Worm (Caenorhabditis elegans) whole organism, young adult: Measurements from ENCODE around the gene Y66D12A.7.

ENCODE experiments used
- B0019.2 ChIP-seq: fragments of 200-800 bp; sonication (Bioruptor generic); conservative IDR thresholded peaks from 2 replicates; pipeline ENCODE4 v1.3.6; 2022; ENCODE audit warnings: missing genetic modification reagents, missing genetic modification characterization, missing compliant biosample characterization
- B0261.1 ChIP-seq: sonication (generic microtip); optimal IDR thresholded peaks from 2 replicates; lab custom pipeline; 2016; ENCODE audit warnings: mild to moderate bottlenecking, missing genetic modification characterization, moderate library complexity, missing compliant biosample characterization
- D2030.7 ChIP-seq: fragments of 200-800 bp; sonication (Bioruptor generic); IDR thresholded peaks from 2 replicates; pipeline ENCODE4 v1.3.6; 2022; ENCODE audit warnings: missing genetic modification reagents, missing genetic modification characterization, missing compliant biosample characterization
- F33H1.4 ChIP-seq: fragments of 200-800 bp; sonication (Bioruptor generic); IDR thresholded peaks from 2 replicates; pipeline ENCODE4 v1.3.6; 2022; ENCODE audit warnings: missing genetic modification reagents, missing genetic modification characterization, missing compliant biosample characterization
- F55B11.4 ChIP-seq: sonication (generic microtip); optimal IDR thresholded peaks from 2 replicates; lab custom pipeline; 2016; ENCODE audit warnings: missing compliant biosample characterization, missing genetic modification characterization, borderline replicate concordance; ENCODE audit not compliant: insufficient read depth
- T26A5.8 ChIP-seq: sonication (generic microtip); optimal IDR thresholded peaks from 2 replicates; lab custom pipeline; 2016; ENCODE audit warnings: missing genetic modification characterization, missing compliant biosample characterization
- Y53G8AR.9 ChIP-seq: fragments of 200-800 bp; sonication (Bioruptor generic); conservative IDR thresholded peaks from 2 replicates; pipeline ENCODE4 v1.3.6; 2022; ENCODE audit warnings: missing genetic modification reagents, missing genetic modification characterization, missing compliant biosample characterization
- Y56A3A.18 ChIP-seq: fragments of 200-800 bp; sonication (Bioruptor generic); IDR thresholded peaks from 2 replicates; pipeline ENCODE4 v1.3.6; 2022; ENCODE audit warnings: missing genetic modification reagents, missing genetic modification characterization, missing compliant biosample characterization
- Y79H2A.3 ChIP-seq: fragments of 200-800 bp; sonication (Bioruptor generic); conservative IDR thresholded peaks from 2 replicates; pipeline ENCODE4 v1.3.6; 2022; ENCODE audit warnings: missing genetic modification reagents, missing genetic modification characterization, missing compliant biosample characterization
- Y95B8A.8 ChIP-seq: fragments of 200-800 bp; sonication (Bioruptor generic); IDR thresholded peaks from 2 replicates; pipeline ENCODE4 v1.3.6; 2022; ENCODE audit warnings: missing genetic modification reagents, missing genetic modification characterization, missing compliant biosample characterization
- aptf-3 ChIP-seq: fragments of 200-800 bp; sonication (Bioruptor generic); IDR thresholded peaks from 2 replicates; pipeline ENCODE4 v1.3.6; 2022; ENCODE audit warnings: missing genetic modification characterization, missing compliant biosample characterization
- athp-1 ChIP-seq: sonication (generic microtip); optimal IDR thresholded peaks from 2 replicates; lab custom pipeline; 2017; ENCODE audit warnings: mild to moderate bottlenecking, missing genetic modification characterization, missing compliant biosample characterization
- attf-3 ChIP-seq: fragments of 200-800 bp; sonication (Bioruptor generic); conservative IDR thresholded peaks from 2 replicates; pipeline ENCODE4 v1.3.6; 2022; ENCODE audit warnings: missing genetic modification reagents, missing genetic modification characterization, missing compliant biosample characterization
- attf-5 ChIP-seq: fragments of 200-800 bp; sonication (Bioruptor generic); optimal IDR thresholded peaks from 2 replicates; lab custom pipeline; 2018; ENCODE audit warnings: mild to moderate bottlenecking, missing genetic modification characterization, missing compliant biosample characterization
- ccch-3 ChIP-seq: fragments of 200-800 bp; sonication (Bioruptor generic); optimal IDR thresholded peaks from 2 replicates; lab custom pipeline; 2018; ENCODE audit warnings: mild to moderate bottlenecking, missing genetic modification characterization, missing compliant biosample characterization
- cebp-1 ChIP-seq, 2 experiments: fragments of 200-800 bp in 1 of 2; sonication (Bioruptor generic) in 1 of 2; sonication (generic microtip) in 1 of 2; IDR thresholded peaks in 1 of 2; optimal IDR thresholded peaks in 1 of 2; 2 replicates each; pipeline versions ENCODE4 v1.3.6 to Lab custom; 2017 to 2022; ENCODE audit warnings: missing compliant biosample characterization in 2 of 2, missing genetic modification characterization in 2 of 2, mild to moderate bottlenecking in 1 of 2, missing genetic modification reagents in 1 of 2, moderate library complexity in 1 of 2
- ceh-27 ChIP-seq: fragments of 200-800 bp; sonication (Bioruptor generic); optimal IDR thresholded peaks from 2 replicates; lab custom pipeline; 2018; ENCODE audit warnings: mild to moderate bottlenecking, missing genetic modification characterization, moderate library complexity, missing compliant biosample characterization
- ceh-79 ChIP-seq: sonication (generic microtip); optimal IDR thresholded peaks from 2 replicates; lab custom pipeline; 2017; ENCODE audit warnings: mild to moderate bottlenecking, missing genetic modification characterization, missing compliant biosample characterization
- chd-7 ChIP-seq: sonication (generic microtip); optimal IDR thresholded peaks from 2 replicates; lab custom pipeline; 2016; ENCODE audit warnings: mild to moderate bottlenecking, missing genetic modification characterization, moderate library complexity, missing compliant biosample characterization
- dox-1 ChIP-seq: fragments of 200-800 bp; sonication (Bioruptor generic); IDR thresholded peaks from 2 replicates; pipeline ENCODE4 v1.3.6; 2022; ENCODE audit warnings: missing genetic modification reagents, missing genetic modification characterization, missing compliant biosample characterization
- dpff-1 ChIP-seq: sonication (generic microtip); optimal IDR thresholded peaks from 2 replicates; lab custom pipeline; 2017; ENCODE audit warnings: mild to moderate bottlenecking, missing genetic modification characterization, missing compliant biosample characterization
- ekl-4 ChIP-seq: fragments of 200-800 bp; sonication (Bioruptor generic); IDR thresholded peaks from 2 replicates; pipeline ENCODE4 v1.3.6; 2022; ENCODE audit warnings: missing genetic modification reagents, missing genetic modification characterization, missing compliant biosample characterization
- ets-4 ChIP-seq: fragments of 200-800 bp; sonication (Bioruptor generic); optimal IDR thresholded peaks from 2 replicates; lab custom pipeline; 2018; ENCODE audit warnings: mild to moderate bottlenecking, missing genetic modification characterization, missing compliant biosample characterization
- him-1 ChIP-seq: sonication (generic microtip); optimal IDR thresholded peaks from 2 replicates; lab custom pipeline; 2016; ENCODE audit warnings: missing genotype, missing genetic modification reagents, missing genetic modification characterization, missing compliant biosample characterization
- hlh-26 ChIP-seq: fragments of 200-800 bp; sonication (Bioruptor generic); conservative IDR thresholded peaks from 2 replicates; pipeline ENCODE4 v1.3.6; 2022; ENCODE audit warnings: missing genetic modification reagents, missing genetic modification characterization, missing compliant biosample characterization
- hmg-20 ChIP-seq: fragments of 200-800 bp; sonication (Bioruptor generic); IDR thresholded peaks from 2 replicates; pipeline ENCODE4 v1.3.6; 2022; ENCODE audit warnings: missing genetic modification reagents, missing genetic modification characterization, missing compliant biosample characterization
- hsf-1 ChIP-seq: fragments of 200-800 bp; sonication (Bioruptor generic); IDR thresholded peaks from 2 replicates; pipeline ENCODE4 v1.3.6; 2022; ENCODE audit warnings: missing genetic modification reagents, missing genetic modification characterization, missing compliant biosample characterization
- let-526 ChIP-seq: fragments of 200-800 bp; sonication (Bioruptor generic); IDR thresholded peaks from 2 replicates; pipeline ENCODE4 v1.3.6; 2022; ENCODE audit warnings: missing genetic modification reagents, missing genetic modification characterization, missing compliant biosample characterization
- lin-26 ChIP-seq: fragments of 200-800 bp; sonication (Bioruptor generic); IDR thresholded peaks from 2 replicates; pipeline ENCODE4 v1.3.6; 2022; ENCODE audit warnings: missing genetic modification reagents, missing genetic modification characterization, missing compliant biosample characterization
- lin-54 ChIP-seq: fragments of 200-800 bp; sonication (Bioruptor generic); optimal IDR thresholded peaks from 2 replicates; lab custom pipeline; 2018; ENCODE audit warnings: mild to moderate bottlenecking, missing genetic modification characterization, missing compliant biosample characterization
- lsl-1 ChIP-seq: fragments of 200-800 bp; sonication (Bioruptor generic); optimal IDR thresholded peaks from 2 replicates; lab custom pipeline; 2018; ENCODE audit warnings: mild to moderate bottlenecking, missing genetic modification characterization, moderate library complexity, missing compliant biosample characterization
- lsy-27 ChIP-seq: sonication (generic microtip); optimal IDR thresholded peaks from 2 replicates; lab custom pipeline; 2017; ENCODE audit warnings: missing genetic modification characterization, mild to moderate bottlenecking, missing compliant biosample characterization, antibody characterized with exemption, missing genotype, borderline replicate concordance; ENCODE audit not compliant: insufficient read depth
- madf-6 ChIP-seq: fragments of 200-800 bp; sonication (Bioruptor generic); IDR thresholded peaks from 2 replicates; pipeline ENCODE4 v1.3.6; 2022; ENCODE audit warnings: missing genetic modification reagents, missing genetic modification characterization, missing compliant biosample characterization
- madf-8 ChIP-seq: fragments of 200-800 bp; sonication (Bioruptor generic); conservative IDR thresholded peaks from 2 replicates; pipeline ENCODE4 v1.3.6; 2022; ENCODE audit warnings: missing genetic modification reagents, missing genetic modification characterization, missing compliant biosample characterization
- mel-28 ChIP-seq: sonication (generic microtip); optimal IDR thresholded peaks from 2 replicates; lab custom pipeline; 2016; ENCODE audit warnings: borderline replicate concordance, mild to moderate bottlenecking, missing genetic modification characterization, missing compliant biosample characterization
- mxl-1 ChIP-seq: sonication (generic microtip); optimal IDR thresholded peaks from 2 replicates; lab custom pipeline; 2016; ENCODE audit warnings: missing genetic modification characterization, missing compliant biosample characterization
- nfya-2 ChIP-seq: fragments of 200-800 bp; sonication (Bioruptor generic); IDR thresholded peaks from 2 replicates; pipeline ENCODE4 v1.3.6; 2022; ENCODE audit warnings: missing genetic modification reagents, missing genetic modification characterization, missing compliant biosample characterization
- nfyb-1 ChIP-seq: fragments of 200-800 bp; sonication (Bioruptor generic); IDR thresholded peaks from 2 replicates; pipeline ENCODE4 v1.3.6; 2022; ENCODE audit warnings: missing genetic modification reagents, missing genetic modification characterization, missing compliant biosample characterization
- nhr-120 ChIP-seq: fragments of 200-800 bp; sonication (Bioruptor generic); IDR thresholded peaks from 2 replicates; pipeline ENCODE4 v1.3.6; 2022; ENCODE audit warnings: missing genetic modification characterization, missing compliant biosample characterization
- nhr-179 ChIP-seq: sonication (generic microtip); optimal IDR thresholded peaks from 2 replicates; lab custom pipeline; 2016; ENCODE audit warnings: mild to moderate bottlenecking, missing genetic modification characterization, missing compliant biosample characterization
- nhr-27 ChIP-seq: fragments of 200-800 bp; sonication (Bioruptor generic); optimal IDR thresholded peaks from 2 replicates; lab custom pipeline; 2018; ENCODE audit warnings: mild to moderate bottlenecking, missing genetic modification characterization, moderate library complexity, missing compliant biosample characterization
- nhr-90 ChIP-seq: sonication (generic microtip); optimal IDR thresholded peaks from 2 replicates; lab custom pipeline; 2016; ENCODE audit warnings: missing genotype, mild to moderate bottlenecking, missing genetic modification characterization, missing compliant biosample characterization
- snpc-4 ChIP-seq, 5 experiments: fragments of 150-350 bp in 1 of 5; sonication (generic microtip) in 4 of 5; optimal IDR thresholded peaks; 2 replicates each; lab custom pipeline; 2014 to 2018; ENCODE audit warnings: missing genetic modification characterization in 5 of 5, missing biosample characterization in 3 of 5, antibody characterized with exemption in 2 of 5, mild to moderate bottlenecking in 2 of 5, missing compliant biosample characterization in 2 of 5, missing genotype in 2 of 5, moderate library complexity in 2 of 5, missing genetic modification reagents in 1 of 5
- sptf-2 ChIP-seq: fragments of 200-800 bp; sonication (Bioruptor generic); optimal IDR thresholded peaks from 2 replicates; lab custom pipeline; 2018; ENCODE audit warnings: mild to moderate bottlenecking, missing genetic modification characterization, missing compliant biosample characterization
- unc-62 ChIP-seq: fragments of 150-350 bp; optimal IDR thresholded peaks from 2 replicates; lab custom pipeline; 2014; ENCODE audit warnings: missing biosample characterization, missing genetic modification reagents, missing genetic modification characterization
- xnd-1 ChIP-seq: sonication (generic microtip); optimal IDR thresholded peaks from 2 replicates; lab custom pipeline; 2016; ENCODE audit warnings: missing genotype, missing genetic modification reagents, missing genetic modification characterization, missing compliant biosample characterization
- zim-3 ChIP-seq: sonication (generic microtip); optimal IDR thresholded peaks from 2 replicates; lab custom pipeline; 2017; ENCODE audit warnings: mild to moderate bottlenecking, missing genetic modification characterization, moderate library complexity, missing compliant biosample characterization
- ztf-28 ChIP-seq: fragments of 200-800 bp; sonication (Bioruptor generic); IDR thresholded peaks from 2 replicates; pipeline ENCODE4 v1.3.6; 2022; ENCODE audit warnings: missing genetic modification reagents, missing genetic modification characterization, missing compliant biosample characterization

Y66D12A.7 gene

ce11 chrIII:11535453-11535852 lies 44.8 kb downstream of the Y66D12A.7 start:
- no peak for TF ChIP-seq sptf-2
- TF ChIP-seq nhr-179 (tag; lab: Kevin White, UChicago), result no peak
- no peak for TF ChIP-seq ceh-27
- TF ChIP-seq hmg-20 (GFP tag; lab: Robert Waterston, UW), result no peak
- TF ChIP-seq Y79H2A.3, result no peak
- no peak for TF ChIP-seq chd-7 (tag; lab: Kevin White, UChicago)
- no peak for TF ChIP-seq ztf-28 (GFP tag; lab: Robert Waterston, UW)
- TF ChIP-seq nhr-120 (GFP tag; lab: Robert Waterston, UW), result no peak
- no peak for TF ChIP-seq nfyb-1 (GFP tag; lab: Robert Waterston, UW)
- TF ChIP-seq let-526, result no peak
- no peak for TF ChIP-seq ekl-4 (GFP tag; lab: Robert Waterston, UW)
- no peak for TF ChIP-seq B0019.2
- no peak for TF ChIP-seq T26A5.8 (tag; lab: Kevin White, UChicago)
- no peak for TF ChIP-seq attf-3 (GFP tag; lab: Robert Waterston, UW)
- no peak for TF ChIP-seq mel-28 (tag; lab: Kevin White, UChicago)
- no peak for TF ChIP-seq lin-26
- TF ChIP-seq nhr-27, result no peak
- TF ChIP-seq attf-5 (GFP tag; lab: Kevin White, UChicago), result no peak
- TF ChIP-seq B0261.1, result no peak

- TF ChIP-seq cebp-1 (GFP tag; IDR thresholded peaks at IDR 0.05; lab: Robert Waterston, UW), result no peak
- TF ChIP-seq cebp-1 (tag; optimal IDR thresholded peaks at IDR 0.05; lab: Kevin White, UChicago), result no peak
- no peak for TF ChIP-seq snpc-4 (GFP tag; optimal IDR thresholded peaks at IDR 0.05; lab: Kevin White, UChicago)
- TF ChIP-seq snpc-4 (tag; optimal IDR thresholded peaks at IDR 0.05; lab: Kevin White, UChicago), result no peak
- no peak for TF ChIP-seq D2030.7
- no peak for TF ChIP-seq him-1 (tag; lab: Kevin White, UChicago)
- no peak for TF ChIP-seq hlh-26 (GFP tag; lab: Robert Waterston, UW)
- TF ChIP-seq madf-8, result 0 out of 2 replicates have a peak, but pooled peaks have one; percentile 16
- TF ChIP-seq F55B11.4 (tag; lab: Kevin White, UChicago), result no peak
- TF ChIP-seq ceh-79, result no peak
- TF ChIP-seq zim-3 (tag; lab: Kevin White, UChicago), result no peak
- TF ChIP-seq lin-54 (GFP tag; lab: Kevin White, UChicago), result no peak
- TF ChIP-seq lsl-1, result peak; percentile 74
- TF ChIP-seq unc-62 (GFP tag; lab: Kevin White, UChicago), result no peak
- no peak for TF ChIP-seq hmg-20 (GFP tag; lab: Robert Waterston, UW)
- TF ChIP-seq dox-1 (GFP tag; lab: Robert Waterston, UW), result peak; percentile 29; the same call in 1 of the 2 replicates
- TF ChIP-seq nhr-90, result no peak
- TF ChIP-seq Y53G8AR.9, result no peak
- peak; percentile 41; the same call in 1 of the 2 replicates for TF ChIP-seq madf-6 (GFP tag; lab: Robert Waterston, UW)
- no peak for TF ChIP-seq Y95B8A.8 (GFP tag; lab: Robert Waterston, UW)
- no peak for TF ChIP-seq athp-1 (tag; lab: Kevin White, UChicago)
- TF ChIP-seq aptf-3 (GFP tag; lab: Robert Waterston, UW), result no peak
- no peak for TF ChIP-seq mxl-1 (tag; lab: Kevin White, UChicago)
- no peak for TF ChIP-seq dpff-1 (tag; lab: Kevin White, UChicago)
- no peak for TF ChIP-seq hsf-1 (GFP tag; lab: Robert Waterston, UW)
- peak; percentile 74 for TF ChIP-seq F33H1.4
- peak; percentile 53 for TF ChIP-seq xnd-1 (tag; lab: Kevin White, UChicago)
- no peak for TF ChIP-seq lsy-27 (tag; lab: Kevin White, UChicago)
- TF ChIP-seq ccch-3 (GFP tag; lab: Kevin White, UChicago), result no peak
- TF ChIP-seq Y56A3A.18 (GFP tag; lab: Robert Waterston, UW), result no peak
- no peak for TF ChIP-seq nfya-2 (GFP tag; lab: Robert Waterston, UW)
- no peak for TF ChIP-seq ets-4 (GFP tag; lab: Kevin White, UChicago)
- TF ChIP-seq sptf-2, result no peak
These were observed 45.6 kb downstream of the Y66D12A.7 start, which contains the start of gene nrps-1 for ce11 chrIII:11534624-11535079. Gene nrps-1, plus strand, starts transcription at chrIII:11534674.
